Fruit fly (Drosophila melanogaster) whole organism, embryonic: Measurements from ENCODE around the gene CG4101.

ENCODE experiments used
- Abd-B ChIP-seq: fragments of 200-800 bp; sonication (Bioruptor generic); optimal IDR thresholded peaks from 2 replicates; lab custom pipeline; 2018; ENCODE audit warnings: missing biosample characterization, mild to moderate bottlenecking, missing genetic modification characterization, moderate library complexity
- BEAF-32 ChIP-seq: fragments of 200-800 bp; sonication (Bioruptor generic); optimal IDR thresholded peaks from 3 replicates; lab custom pipeline; 2017; ENCODE audit warnings: missing biosample characterization, missing genetic modification characterization, mild to moderate bottlenecking, moderate library complexity, missing genetic modification reagents
- CG10654 ChIP-seq: fragments of 200-800 bp; sonication (Bioruptor generic); optimal IDR thresholded peaks from 2 replicates; lab custom pipeline; 2016; ENCODE audit warnings: missing biosample characterization, missing genetic modification characterization
- CG11247 ChIP-seq: fragments of 200-800 bp; sonication (Bioruptor generic); IDR thresholded peaks from 2 replicates; pipeline ENCODE4 v1.3.6; 2022; ENCODE audit warnings: missing biosample characterization, missing genetic modification characterization
- CG12219 ChIP-seq: fragments of 200-800 bp; sonication (Bioruptor generic); optimal IDR thresholded peaks from 3 replicates; lab custom pipeline; 2018; ENCODE audit warnings: missing biosample characterization, mild to moderate bottlenecking, missing genetic modification characterization
- CG13775 ChIP-seq: fragments of 200-800 bp; sonication (Bioruptor generic); optimal IDR thresholded peaks from 3 replicates; lab custom pipeline; 2017; ENCODE audit warnings: missing biosample characterization, mild to moderate bottlenecking, missing genetic modification characterization
- CG14441 ChIP-seq: fragments of 200-800 bp; sonication (Bioruptor generic); IDR thresholded peaks from 2 replicates; pipeline ENCODE4 v1.3.6; 2022; ENCODE audit warnings: missing biosample characterization, missing genetic modification characterization
- CG17361 ChIP-seq: fragments of 200-800 bp; sonication (Bioruptor generic); IDR thresholded peaks from 3 replicates; pipeline ENCODE4 v1.3.6; 2022; ENCODE audit warnings: missing biosample characterization, missing genetic modification characterization
- CG18011 ChIP-seq: fragments of 200-800 bp; sonication (Bioruptor generic); optimal IDR thresholded peaks from 2 replicates; lab custom pipeline; 2017; ENCODE audit warnings: missing biosample characterization, missing genetic modification characterization, mild to moderate bottlenecking, moderate library complexity, missing genotype
- CG2116 ChIP-seq: fragments of 200-800 bp; sonication (Bioruptor generic); optimal IDR thresholded peaks from 3 replicates; lab custom pipeline; 2018; ENCODE audit warnings: missing biosample characterization, mild to moderate bottlenecking, missing genetic modification characterization
- CG2875 ChIP-seq: fragments of 200-800 bp; sonication (Bioruptor generic); optimal IDR thresholded peaks from 2 replicates; lab custom pipeline; 2017; ENCODE audit warnings: missing biosample characterization, mild to moderate bottlenecking, missing genetic modification characterization, missing genetic modification reagents
- CG30403 ChIP-seq: fragments of 200-800 bp; sonication (Bioruptor generic); optimal IDR thresholded peaks from 3 replicates; lab custom pipeline; 2016; ENCODE audit warnings: missing biosample characterization, missing genetic modification characterization
- CG3726 ChIP-seq: fragments of 200-800 bp; sonication (Bioruptor generic); IDR thresholded peaks from 3 replicates; pipeline ENCODE4, ENCODE4 v1.3.6; 2022; ENCODE audit warnings: missing biosample characterization, missing genetic modification characterization
- CG3995 ChIP-seq: fragments of 200-800 bp; sonication (Bioruptor generic); optimal IDR thresholded peaks from 3 replicates; lab custom pipeline; 2016; ENCODE audit warnings: missing biosample characterization, missing genetic modification characterization
- CG4617 ChIP-seq: fragments of 200-800 bp; sonication (Bioruptor generic); optimal IDR thresholded peaks from 3 replicates; lab custom pipeline; 2016; ENCODE audit warnings: missing biosample characterization, missing genetic modification characterization, borderline replicate concordance
- CG7786 ChIP-seq: fragments of 200-800 bp; sonication (Bioruptor generic); optimal IDR thresholded peaks from 2 replicates; lab custom pipeline; 2016; ENCODE audit warnings: missing biosample characterization, missing genetic modification characterization
- CG7963 ChIP-seq: fragments of 200-800 bp; sonication (Bioruptor generic); IDR thresholded peaks from 3 replicates; pipeline ENCODE4 v1.3.6; 2022; ENCODE audit warnings: missing biosample characterization, missing genetic modification characterization; ENCODE audit not compliant: partially characterized antibody
- CG8924 ChIP-seq: fragments of 200-800 bp; optimal IDR thresholded peaks from 3 replicates; lab custom pipeline; 2019; ENCODE audit warnings: missing biosample characterization, mild to moderate bottlenecking, missing genetic modification characterization, moderate library complexity
- CG9609 ChIP-seq: fragments of 200-800 bp; sonication (Bioruptor generic); optimal IDR thresholded peaks from 3 replicates; lab custom pipeline; 2016; ENCODE audit warnings: missing biosample characterization, missing genetic modification characterization
- Dek ChIP-seq: fragments of 200-800 bp; sonication (Bioruptor generic); optimal IDR thresholded peaks from 3 replicates; lab custom pipeline; 2019; ENCODE audit warnings: missing biosample characterization, mild to moderate bottlenecking, missing genetic modification characterization, moderate library complexity
- Drgx ChIP-seq: fragments of 200-800 bp; sonication (Bioruptor generic); IDR thresholded peaks from 2 replicates; pipeline ENCODE4 v1.3.6; 2022; ENCODE audit warnings: missing biosample characterization, missing genetic modification characterization
- Eip74EF ChIP-seq, 2 experiments: fragments of 200-800 bp in 1 of 2; fragments of >200 bp in 1 of 2; sonication (Bioruptor generic) in 1 of 2; optimal IDR thresholded peaks; 2 replicates each; lab custom pipeline; 2017 to 2019; ENCODE audit warnings: missing biosample characterization in 2 of 2, missing genetic modification characterization in 2 of 2, mild to moderate bottlenecking in 1 of 2, moderate library complexity in 1 of 2
- Fer1 ChIP-seq: fragments of 200-800 bp; sonication (Bioruptor generic); optimal IDR thresholded peaks from 2 replicates; lab custom pipeline; 2017; ENCODE audit warnings: missing biosample characterization, mild to moderate bottlenecking, missing genetic modification characterization
- Fer3 ChIP-seq: fragments of 200-800 bp; sonication (Bioruptor generic); optimal IDR thresholded peaks from 2 replicates; lab custom pipeline; 2018; ENCODE audit warnings: missing biosample characterization, mild to moderate bottlenecking, missing genetic modification characterization, moderate library complexity
- HHEX ChIP-seq: fragments of 200-800 bp; sonication (Bioruptor generic); optimal IDR thresholded peaks from 3 replicates; lab custom pipeline; 2017; ENCODE audit warnings: missing biosample characterization, mild to moderate bottlenecking, missing genetic modification characterization, missing genetic modification reagents
- HmgZ ChIP-seq: fragments of 200-800 bp; sonication (Bioruptor generic); optimal IDR thresholded peaks from 2 replicates; lab custom pipeline; 2018; ENCODE audit warnings: missing biosample characterization, mild to moderate bottlenecking, missing genetic modification characterization
- Kr ChIP-seq: fragments of 200-800 bp; sonication (Bioruptor generic); optimal IDR thresholded peaks from 2 replicates; lab custom pipeline; 2017; ENCODE audit warnings: missing biosample characterization, mild to moderate bottlenecking, missing genetic modification characterization
- Mad ChIP-seq: fragments of 200-800 bp; sonication (Bioruptor generic); optimal IDR thresholded peaks from 2 replicates; lab custom pipeline; 2016; ENCODE audit warnings: missing biosample characterization, missing genetic modification characterization
- Optix ChIP-seq: fragments of 200-800 bp; sonication (Bioruptor generic); IDR thresholded peaks from 3 replicates; pipeline ENCODE4 v1.3.6; 2022; ENCODE audit warnings: missing biosample characterization, missing genetic modification characterization
- Side ChIP-seq: fragments of 200-800 bp; sonication (Bioruptor generic); optimal IDR thresholded peaks from 2 replicates; lab custom pipeline; 2016; ENCODE audit warnings: missing biosample characterization, missing genetic modification characterization
- Sox100B ChIP-seq: fragments of 200-800 bp; sonication (Bioruptor generic); optimal IDR thresholded peaks from 3 replicates; lab custom pipeline; 2018; ENCODE audit warnings: missing biosample characterization, mild to moderate bottlenecking, missing genetic modification characterization
- bowl ChIP-seq: fragments of 200-800 bp; sonication (Bioruptor generic); IDR thresholded peaks from 2 replicates; pipeline ENCODE4 v1.3.6; 2022; ENCODE audit warnings: missing biosample characterization, missing genetic modification characterization
- crp ChIP-seq, 2 experiments: fragments of 200-800 bp; sonication (Bioruptor generic); optimal IDR thresholded peaks; 2 replicates in 1 of 2; 3 replicates in 1 of 2; lab custom pipeline; 2017; ENCODE audit warnings: missing biosample characterization in 2 of 2, missing genetic modification characterization in 2 of 2, mild to moderate bottlenecking in 1 of 2, moderate library complexity in 1 of 2
- hbn ChIP-seq: fragments of 200-800 bp; sonication (Bioruptor generic); IDR thresholded peaks from 2 replicates; pipeline ENCODE4 v1.3.6; 2022; ENCODE audit warnings: missing biosample characterization, missing genetic modification characterization; ENCODE audit not compliant: partially characterized antibody
- inv ChIP-seq: fragments of 200-800 bp; sonication (Bioruptor generic); IDR thresholded peaks from 2 replicates; pipeline ENCODE4 v1.3.6; 2022; ENCODE audit warnings: missing biosample characterization, missing genetic modification characterization; ENCODE audit not compliant: partially characterized antibody
- kni ChIP-seq: fragments of 200-800 bp; sonication (Bioruptor generic); optimal IDR thresholded peaks from 3 replicates; lab custom pipeline; 2017; ENCODE audit warnings: mild to moderate bottlenecking, missing biosample characterization, missing genetic modification reagents, missing genetic modification characterization
- mld ChIP-seq: fragments of 200-800 bp; sonication (Bioruptor generic); IDR thresholded peaks from 3 replicates; pipeline ENCODE4 v1.3.6; 2022; ENCODE audit warnings: missing biosample characterization, missing genetic modification characterization; ENCODE audit not compliant: partially characterized antibody
- nom ChIP-seq: fragments of 200-800 bp; sonication (Bioruptor generic); optimal IDR thresholded peaks from 2 replicates; lab custom pipeline; 2017; ENCODE audit warnings: missing biosample characterization, missing genetic modification characterization, mild to moderate bottlenecking, moderate library complexity, missing genetic modification reagents
- pfk ChIP-seq: fragments of 200-800 bp; sonication (Bioruptor generic); optimal IDR thresholded peaks from 2 replicates; lab custom pipeline; 2018; ENCODE audit warnings: missing biosample characterization, mild to moderate bottlenecking, missing genetic modification characterization, moderate library complexity
- pho ChIP-seq: fragments of 200-800 bp; sonication (Bioruptor generic); optimal IDR thresholded peaks from 2 replicates; lab custom pipeline; 2016; ENCODE audit warnings: missing biosample characterization, missing genetic modification characterization
- pros ChIP-seq: fragments of 200-800 bp; sonication (Bioruptor generic); optimal IDR thresholded peaks from 3 replicates; lab custom pipeline; 2019; ENCODE audit warnings: missing biosample characterization, mild to moderate bottlenecking, missing genetic modification characterization, moderate library complexity
- psq ChIP-seq: fragments of 200-800 bp; sonication (Bioruptor generic); optimal IDR thresholded peaks from 2 replicates; lab custom pipeline; 2017; ENCODE audit warnings: missing biosample characterization, missing genetic modification characterization
- repo ChIP-seq: fragments of 200-800 bp; sonication (Bioruptor generic); optimal IDR thresholded peaks from 2 replicates; lab custom pipeline; 2016; ENCODE audit warnings: missing biosample characterization, missing genetic modification characterization
- slp2 ChIP-seq: fragments of 200-800 bp; sonication (Bioruptor generic); optimal IDR thresholded peaks from 2 replicates; lab custom pipeline; 2016; ENCODE audit warnings: missing biosample characterization, missing genetic modification characterization
- vvl ChIP-seq: fragments of 200-800 bp; sonication (Bioruptor generic); IDR thresholded peaks from 2 replicates; pipeline ENCODE4 v1.3.6; 2022; ENCODE audit warnings: missing biosample characterization, missing genetic modification characterization
- zen2 ChIP-seq: fragments of 200-800 bp; sonication (Bioruptor generic); IDR thresholded peaks from 3 replicates; pipeline ENCODE4 v1.3.6; 2022; ENCODE audit warnings: missing biosample characterization, missing genetic modification characterization; ENCODE audit not compliant: partially characterized antibody
- zfh1 ChIP-seq: fragments of 200-800 bp; sonication (Bioruptor generic); IDR thresholded peaks from 3 replicates; pipeline ENCODE4 v1.3.6; 2022; ENCODE audit warnings: missing biosample characterization, missing genetic modification characterization

The CG4101 gene

dm6 chr3L:16659959-16660870 lies 47.9 kb downstream of the CG4101 start (continued):
- TF ChIP-seq CG14441 (GFP tag; lab: Robert Waterston, UW) (peak; percentile 95), hbn (GFP tag; lab: Robert Waterston, UW) (no peak), bowl (peak; percentile 88), pfk (GFP tag; lab: Kevin White, UChicago) (peak; percentile 8), Kr (GFP tag; lab: Kevin White, UChicago) (peak; percentile 14), Drgx (GFP tag; lab: Robert Waterston, UW) (peak; percentile 94), CG9609 (GFP tag; lab: Kevin White, UChicago) (peak; percentile 79), CG17361 (GFP tag; lab: Robert Waterston, UW) (peak; percentile 100), CG12219 (GFP tag; lab: Kevin White, UChicago) (peak; percentile 91), zen2 (GFP tag; lab: Robert Waterston, UW) (no peak), Sox100B (peak; percentile 99), zfh1 (GFP tag; lab: Robert Waterston, UW) (peak; percentile 89), CG3726 (GFP tag; lab: Robert Waterston, UW) (peak; percentile 90), Optix (GFP tag; lab: Robert Waterston, UW) (peak; percentile 92), Fer3 (tag; lab: Kevin White, UChicago) (peak; percentile 95), CG2116 (GFP tag; lab: Kevin White, UChicago) (peak; percentile 79), CG4617 (GFP tag; lab: Kevin White, UChicago) (peak; percentile 78), HmgZ (tag; lab: Kevin White, UChicago) (peak; percentile 91), CG2875 (peak; percentile 95), psq (GFP tag; lab: Kevin White, UChicago) (peak; percentile 76), CG18011 (GFP tag; lab: Kevin White, UChicago) (peak; percentile 82), Side (peak; percentile 81), Dek (peak; percentile 96), Abd-B (GFP tag; lab: Kevin White, UChicago) (peak; percentile 96), repo (peak; percentile 90), inv (GFP tag; lab: Robert Waterston, UW) (no peak), CG30403 (GFP tag; lab: Kevin White, UChicago) (peak; percentile 98), CG8924 (tag; lab: Kevin White, UChicago) (peak; percentile 98), CG11247 (GFP tag; lab: Robert Waterston, UW) (peak; percentile 89), CG13775 (peak; percentile 97), CG3995 (GFP tag; lab: Kevin White, UChicago) (peak; percentile 72), crp (GFP tag; optimal IDR thresholded peaks at IDR 0.05; lab: Kevin White, UChicago) (peak; percentile 35 to 63), mld (GFP tag; lab: Robert Waterston, UW) (0 out of 3 replicates have a peak, but pooled peaks have one; percentile 21), slp2 (GFP tag; lab: Kevin White, UChicago) (peak; percentile 84), Fer1 (GFP tag; lab: Kevin White, UChicago) (peak; percentile 97), CG7963 (GFP tag; lab: Robert Waterston, UW) (no peak), Mad (peak; percentile 90), CG7786 (GFP tag; lab: Kevin White, UChicago) (peak; percentile 86), pros (GFP tag; lab: Kevin White, UChicago) (peak; percentile 90), vvl (GFP tag; lab: Robert Waterston, UW) (peak; percentile 96), HHEX (GFP tag; lab: Kevin White, UChicago) (peak; percentile 98), nom (peak; percentile 88), CG10654 (GFP tag; lab: Kevin White, UChicago) (peak; percentile 95), Eip74EF (GFP tag; optimal IDR thresholded peaks at IDR 0.05; lab: Kevin White, UChicago) (peak in 1 of 2 experiments; percentile 98), pho (GFP tag; lab: Kevin White, UChicago) (peak; percentile 89), BEAF-32 (GFP tag; lab: Kevin White, UChicago) (peak; percentile 4), kni (GFP tag; lab: Kevin White, UChicago) (peak; percentile 78)
